Worm (Caenorhabditis elegans): Measurements from ENCODE around the gene fmil-1.

Gene fmil-1

ce11 chrIV:3613022-3613605, 55.4 kb downstream of the fmil-1 start, which contains the start of gene ltah-1.2:
TSS of gene ltah-1.2 (minus strand) at chrIV:3613072.
- TF ChIP-seq hmg-4 (GFP tag; optimal IDR thresholded peaks at IDR 0.05) (no peak), F13C5.2 (tag; optimal IDR thresholded peaks at IDR 0.05) (no peak), aly-1 (tag; optimal IDR thresholded peaks at IDR 0.05) (no peak), ets-7 (tag; optimal IDR thresholded peaks at IDR 0.05) (no peak)

- no peak for TF ChIP-seq scrt-1 (GFP tag; IDR thresholded peaks at IDR 0.05)
- TF ChIP-seq pes-1 (GFP tag; IDR thresholded peaks at IDR 0.05), result no peak
- no peak for TF ChIP-seq aly-1 (tag; optimal IDR thresholded peaks at IDR 0.05)
- TF ChIP-seq tra-4 (tag; optimal IDR thresholded peaks at IDR 0.05), result no peak
- TF ChIP-seq ceh-36 (tag; optimal IDR thresholded peaks at IDR 0.05), result no peak
- TF ChIP-seq sea-1 (GFP tag; conservative IDR thresholded peaks at IDR 0.05), result no peak
- TF ChIP-seq ets-7 (tag; optimal IDR thresholded peaks at IDR 0.05), result no peak
- TF ChIP-seq tbx-37 (GFP tag; conservative IDR thresholded peaks at IDR 0.05), result no peak
- no peak for TF ChIP-seq flt-1 (GFP tag; IDR thresholded peaks at IDR 0.05)
- no peak for TF ChIP-seq F13C5.2 (tag; optimal IDR thresholded peaks at IDR 0.05)
- no peak for TF ChIP-seq ama-1 (optimal IDR thresholded peaks at IDR 0.05)
- TF ChIP-seq tbx-11 (GFP tag; IDR thresholded peaks at IDR 0.05), result no peak
- no peak for TF ChIP-seq hnd-1 (tag; optimal IDR thresholded peaks at IDR 0.05)
- TF ChIP-seq hmbx-1 (tag; optimal IDR thresholded peaks at IDR 0.05), result no peak
- TF ChIP-seq ceh-13 (GFP tag; optimal IDR thresholded peaks at IDR 0.05), result no peak
- TF ChIP-seq hmg-4 (GFP tag; optimal IDR thresholded peaks at IDR 0.05), result no peak
- no peak for TF ChIP-seq B0310.2 (tag; optimal IDR thresholded peaks at IDR 0.05)
Observed at ce11 chrIV:3611845-3612244, 56.7 kb downstream of the fmil-1 start.

ce11 chrIV:3610987-3611386, 57.5 kb downstream of the fmil-1 start:
- no peak for TF ChIP-seq flt-1 (GFP tag; IDR thresholded peaks at IDR 0.05)
- TF ChIP-seq hmbx-1 (tag; optimal IDR thresholded peaks at IDR 0.05), result no peak
- TF ChIP-seq pes-1 (GFP tag; IDR thresholded peaks at IDR 0.05), result no peak
- no peak for TF ChIP-seq ama-1 (optimal IDR thresholded peaks at IDR 0.05)
- TF ChIP-seq scrt-1 (GFP tag; IDR thresholded peaks at IDR 0.05), result no peak
- no peak for TF ChIP-seq tbx-11 (GFP tag; IDR thresholded peaks at IDR 0.05)
- TF ChIP-seq F13C5.2 (tag; optimal IDR thresholded peaks at IDR 0.05), result no peak
- no peak for TF ChIP-seq sea-1 (GFP tag; conservative IDR thresholded peaks at IDR 0.05)
- TF ChIP-seq tra-4 (tag; optimal IDR thresholded peaks at IDR 0.05), result no peak
- TF ChIP-seq tbx-37 (GFP tag; conservative IDR thresholded peaks at IDR 0.05), result no peak
- TF ChIP-seq hmg-4 (GFP tag; optimal IDR thresholded peaks at IDR 0.05), result no peak
- no peak for TF ChIP-seq ceh-36 (tag; optimal IDR thresholded peaks at IDR 0.05)
- no peak for TF ChIP-seq ets-7 (tag; optimal IDR thresholded peaks at IDR 0.05)
- TF ChIP-seq hnd-1 (tag; optimal IDR thresholded peaks at IDR 0.05), result no peak
- TF ChIP-seq B0310.2 (tag; optimal IDR thresholded peaks at IDR 0.05), result no peak
- no peak for TF ChIP-seq ceh-13 (GFP tag; optimal IDR thresholded peaks at IDR 0.05)

Data from whole organism, early embryonic.